Fruit fly (Drosophila melanogaster) whole organism, adult: ENCODE results near the gene CG2652.

ENCODE experiments used
- CG11617 ChIP-seq: fragments of 200-800 bp; sonication (Bioruptor generic); optimal IDR thresholded peaks from 2 replicates; lab custom pipeline; 2017; ENCODE audit warnings: mild to moderate bottlenecking, missing biosample characterization, missing genetic modification reagents, missing genetic modification characterization
- CG12768 ChIP-seq: fragments of 200-800 bp; sonication (Bioruptor generic); optimal IDR thresholded peaks from 2 replicates; lab custom pipeline; 2017; ENCODE audit warnings: missing biosample characterization, missing genetic modification characterization, mild to moderate bottlenecking, moderate library complexity, missing genetic modification reagents
- CG14711 ChIP-seq: fragments of 200-800 bp; sonication (Bioruptor generic); optimal IDR thresholded peaks from 2 replicates; lab custom pipeline; 2018; ENCODE audit warnings: missing biosample characterization, mild to moderate bottlenecking, missing genetic modification characterization, moderate library complexity
- CG1620 ChIP-seq: fragments of 200-800 bp; sonication (Bioruptor generic); optimal IDR thresholded peaks from 2 replicates; lab custom pipeline; 2016; ENCODE audit warnings: missing biosample characterization, missing genetic modification characterization
- CG33017 ChIP-seq: fragments of 200-800 bp; sonication (Bioruptor generic); optimal IDR thresholded peaks from 2 replicates; lab custom pipeline; 2018; ENCODE audit warnings: missing biosample characterization, mild to moderate bottlenecking, missing genetic modification characterization, moderate library complexity
- CG5204 ChIP-seq: fragments of 200-800 bp; sonication (Bioruptor generic); optimal IDR thresholded peaks from 2 replicates; lab custom pipeline; 2016; ENCODE audit warnings: missing biosample characterization, missing genetic modification characterization
- CG7045 ChIP-seq: fragments of 200-800 bp; sonication (Bioruptor generic); optimal IDR thresholded peaks from 2 replicates; lab custom pipeline; 2017; ENCODE audit warnings: missing biosample characterization, mild to moderate bottlenecking, missing genetic modification characterization
- CG7101 ChIP-seq: fragments of 200-800 bp; sonication (Bioruptor generic); optimal IDR thresholded peaks from 2 replicates; lab custom pipeline; 2018; ENCODE audit warnings: missing biosample characterization, mild to moderate bottlenecking, missing genetic modification characterization, moderate library complexity
- Clk ChIP-seq: fragments of 200-800 bp; sonication (Bioruptor generic); optimal IDR thresholded peaks from 2 replicates; lab custom pipeline; 2017; ENCODE audit warnings: missing biosample characterization, missing genetic modification characterization
- Crg-1 ChIP-seq: fragments of 200-800 bp; sonication (Bioruptor generic); optimal IDR thresholded peaks from 2 replicates; lab custom pipeline; 2016; ENCODE audit warnings: missing biosample characterization, missing genetic modification characterization
- Hr96 ChIP-seq: fragments of 200-800 bp; sonication (Bioruptor generic); optimal IDR thresholded peaks from 2 replicates; lab custom pipeline; 2016; ENCODE audit warnings: missing biosample characterization, missing genetic modification characterization
- Mnt ChIP-seq: fragments of 200-800 bp; sonication (Bioruptor generic); optimal IDR thresholded peaks from 2 replicates; lab custom pipeline; 2016; ENCODE audit warnings: missing biosample characterization, mild to moderate bottlenecking, missing genetic modification characterization
- bab1 ChIP-seq: fragments of 200-800 bp; sonication (Bioruptor generic); optimal IDR thresholded peaks from 3 replicates; lab custom pipeline; 2019; ENCODE audit warnings: missing biosample characterization, mild to moderate bottlenecking, missing genetic modification characterization, moderate library complexity
- cic ChIP-seq: fragments of 200-800 bp; sonication (Bioruptor generic); optimal IDR thresholded peaks from 2 replicates; lab custom pipeline; 2017; ENCODE audit warnings: missing biosample characterization, mild to moderate bottlenecking, missing genetic modification characterization, moderate library complexity
- cnc ChIP-seq, 2 experiments: fragments of >200 bp; optimal IDR thresholded peaks; 2 replicates each; lab custom pipeline; 2017
- kay ChIP-seq: fragments of 200-800 bp; sonication (Bioruptor generic); peaks from one replicate; lab custom pipeline; 2016; ENCODE audit warnings: missing biosample characterization, missing genetic modification characterization, borderline replicate concordance
- ovo ChIP-seq: fragments of 200-800 bp; sonication (Bioruptor generic); optimal IDR thresholded peaks from 2 replicates; lab custom pipeline; 2016; ENCODE audit warnings: missing biosample characterization, missing genetic modification characterization
- pad ChIP-seq: fragments of 200-800 bp; sonication (Bioruptor generic); optimal IDR thresholded peaks from 3 replicates; lab custom pipeline; 2017; ENCODE audit warnings: missing biosample characterization, missing genetic modification characterization, mild to moderate bottlenecking, moderate library complexity, missing genetic modification reagents
- tj ChIP-seq: fragments of 200-800 bp; sonication (Bioruptor generic); optimal IDR thresholded peaks from 3 replicates; lab custom pipeline; 2017; ENCODE audit warnings: missing biosample characterization, mild to moderate bottlenecking, missing genetic modification characterization, moderate library complexity
- toe ChIP-seq: fragments of 200-800 bp; sonication (Bioruptor generic); optimal IDR thresholded peaks from 2 replicates; lab custom pipeline; 2016; ENCODE audit warnings: missing biosample characterization, missing genetic modification characterization

CG2652 gene

DNA sequence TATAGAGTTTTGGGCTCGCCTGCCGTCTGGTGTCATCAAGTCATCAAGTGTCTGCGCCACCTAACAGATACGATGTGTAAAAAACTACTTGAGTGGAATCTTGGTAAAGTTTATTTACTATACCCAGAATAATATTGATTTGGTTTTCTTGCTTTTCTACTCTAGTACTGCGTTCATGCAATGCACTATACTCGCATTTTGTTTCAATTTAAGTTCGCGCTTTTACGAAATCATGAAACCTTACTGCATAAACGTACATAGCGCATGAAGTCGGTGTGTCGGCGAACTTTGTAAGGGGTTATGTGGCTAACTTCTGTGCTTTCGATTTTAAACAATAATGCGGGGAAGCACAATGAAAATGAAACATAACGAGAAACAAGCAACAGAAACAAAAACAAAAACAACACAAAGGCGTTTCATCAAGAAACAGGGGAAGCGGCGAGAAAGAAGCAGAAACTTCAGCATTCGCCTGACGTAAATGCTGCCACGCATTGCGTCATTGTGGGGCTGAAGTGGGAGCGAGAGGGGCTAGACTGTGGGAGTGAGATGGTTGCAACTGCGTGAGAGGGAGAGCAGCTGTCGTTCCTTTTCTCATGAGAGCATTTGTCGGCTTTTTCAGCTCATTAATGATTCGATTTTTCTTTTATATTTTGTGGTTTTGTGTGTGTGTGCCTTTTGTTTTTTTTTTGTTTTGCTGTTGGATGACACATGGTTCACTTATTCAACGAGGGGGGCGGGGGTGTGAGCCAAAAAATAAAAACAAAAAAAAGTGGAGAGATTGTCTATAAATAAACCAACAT is 30.4 kb downstream of the CG2652 start:
- TF ChIP-seq cic (GFP tag; lab: Kevin White, UChicago) (peak; percentile 12), tj (GFP tag; lab: Kevin White, UChicago) (no peak), kay (GFP tag; lab: Kevin White, UChicago) (peak; percentile 74)

DNA sequence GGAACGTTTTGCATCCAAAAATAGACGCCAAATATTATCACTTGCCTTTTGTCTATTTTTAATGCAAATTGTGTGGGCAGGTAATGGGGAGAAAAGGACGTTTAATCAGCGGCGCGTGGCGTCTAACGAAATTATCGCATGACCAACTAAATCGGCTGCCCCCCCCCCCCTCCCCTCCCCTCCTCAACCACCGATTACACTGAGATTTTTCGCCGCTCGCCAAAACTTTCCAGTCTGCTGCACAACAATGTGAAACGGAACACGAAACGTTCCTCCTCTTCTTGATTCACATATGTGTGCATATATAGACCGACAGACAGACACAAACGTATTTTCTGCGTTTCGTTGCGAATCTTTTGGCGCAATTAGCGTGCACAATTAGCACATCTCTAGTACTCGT is 31.6 kb downstream of the CG2652 start:
- no peak for TF ChIP-seq kay (GFP tag; lab: Kevin White, UChicago)
- TF ChIP-seq CG14711 (tag; lab: Kevin White, UChicago), result no peak
- TF ChIP-seq cic (GFP tag; lab: Kevin White, UChicago), result no peak
- no peak for TF ChIP-seq tj (GFP tag; lab: Kevin White, UChicago)
- TF ChIP-seq CG5204 (GFP tag; lab: Kevin White, UChicago), result no peak
- TF ChIP-seq bab1 (GFP tag; lab: Kevin White, UChicago), result no peak
- no peak for TF ChIP-seq Crg-1 (GFP tag; lab: Kevin White, UChicago)
- TF ChIP-seq ovo (GFP tag; lab: Kevin White, UChicago), result no peak
- TF ChIP-seq pad (GFP tag; lab: Kevin White, UChicago), result no peak
- no peak for TF ChIP-seq Hr96
- TF ChIP-seq CG7101 (tag; lab: Kevin White, UChicago), result no peak
- TF ChIP-seq CG33017 (tag; lab: Kevin White, UChicago), result no peak
- no peak for TF ChIP-seq CG1620
- no peak for TF ChIP-seq toe (GFP tag; lab: Kevin White, UChicago)
- no peak for TF ChIP-seq CG12768 (GFP tag; lab: Kevin White, UChicago)
- no peak for TF ChIP-seq CG11617 (GFP tag; lab: Kevin White, UChicago)
- TF ChIP-seq cnc (optimal IDR thresholded peaks at IDR 0.05; lab: Kevin White, UChicago), result no peak
- TF ChIP-seq Clk, result no peak
- TF ChIP-seq Mnt (GFP tag; lab: Kevin White, UChicago), result no peak

DNA sequence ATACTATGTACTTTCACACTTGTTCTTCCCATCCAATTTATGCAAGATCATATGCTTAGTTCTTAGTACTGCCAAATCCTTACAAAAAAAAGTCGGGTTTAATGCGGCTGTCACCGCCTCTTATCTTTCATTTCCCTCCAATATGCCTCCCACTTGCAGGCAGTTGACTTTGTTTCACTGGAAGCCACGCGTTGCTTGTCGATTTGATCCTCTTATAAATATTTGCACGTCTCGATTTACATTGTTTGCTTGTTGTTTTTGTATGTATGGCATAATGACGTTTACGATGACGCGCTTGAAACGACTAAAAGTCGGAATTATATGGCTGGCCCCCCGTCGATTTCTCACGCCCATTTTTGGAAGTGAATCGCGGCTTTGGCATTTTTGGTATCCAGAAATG is 33.8 kb downstream of the CG2652 start:
- TF ChIP-seq CG7101 (tag; lab: Kevin White, UChicago) (no peak), toe (GFP tag; lab: Kevin White, UChicago) (no peak), CG5204 (GFP tag; lab: Kevin White, UChicago) (no peak), kay (GFP tag; lab: Kevin White, UChicago) (peak; percentile 74), tj (GFP tag; lab: Kevin White, UChicago) (no peak), cic (GFP tag; lab: Kevin White, UChicago) (no peak), bab1 (GFP tag; lab: Kevin White, UChicago) (no peak), ovo (GFP tag; lab: Kevin White, UChicago) (no peak), cnc (optimal IDR thresholded peaks at IDR 0.05; lab: Kevin White, UChicago) (no peak)

DNA sequence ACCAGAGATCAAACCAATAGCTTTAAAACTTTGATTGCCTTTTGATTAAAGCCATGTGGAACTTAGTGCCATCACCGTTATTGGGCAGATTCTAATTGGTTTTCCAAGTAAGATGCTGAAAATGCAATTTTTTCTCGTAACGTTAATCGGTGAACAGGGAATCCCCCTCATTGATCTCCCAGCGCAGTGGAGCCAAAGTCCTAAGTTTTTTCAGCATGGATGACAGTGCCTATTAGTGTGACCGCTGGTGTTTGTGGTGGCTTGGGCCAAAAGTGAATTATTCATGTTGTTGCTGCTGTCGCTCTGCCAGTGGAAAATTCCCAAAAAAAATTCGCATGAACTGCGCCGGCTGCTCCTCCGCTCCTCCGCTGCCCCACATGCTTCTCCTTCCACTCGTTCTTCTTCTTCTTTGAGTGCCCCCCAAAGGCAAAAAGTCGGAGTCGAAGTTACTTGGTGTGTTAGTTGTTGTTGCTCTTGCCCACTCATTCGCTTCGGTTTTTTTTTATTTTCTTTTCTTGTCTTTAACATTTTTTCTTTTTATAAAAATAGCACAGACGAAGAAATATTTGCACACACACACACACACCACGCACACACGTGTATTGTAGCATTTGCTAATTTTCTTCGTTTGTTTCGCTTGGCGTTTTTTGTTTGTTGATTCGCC is 34.6 kb downstream of the CG2652 start:
- TF ChIP-seq CG11617 (GFP tag; lab: Kevin White, UChicago) (no peak), CG1620 (no peak), Mnt (GFP tag; lab: Kevin White, UChicago) (no peak), CG7101 (tag; lab: Kevin White, UChicago) (no peak), toe (GFP tag; lab: Kevin White, UChicago) (no peak)

DNA sequence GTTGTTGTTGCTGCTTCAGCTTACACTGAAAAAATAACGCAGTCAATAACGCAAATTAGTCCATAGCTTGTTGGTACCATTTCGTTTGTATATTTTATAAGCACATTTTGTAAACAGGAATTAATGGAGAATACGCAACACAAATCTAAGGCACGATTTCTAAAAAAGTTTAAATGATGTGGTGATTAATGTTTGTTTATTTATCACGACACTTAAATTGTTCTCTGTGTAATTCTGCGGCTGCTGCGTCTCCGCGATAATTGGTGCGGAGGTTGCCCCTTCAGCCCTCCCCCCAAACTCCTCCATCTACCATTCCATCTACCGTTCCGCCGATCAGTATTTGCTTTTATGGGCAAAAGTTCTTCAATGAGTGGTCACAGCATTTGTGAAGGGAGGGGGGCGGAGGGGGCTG is 35.3 kb downstream of the CG2652 start:
- TF ChIP-seq CG7101 (tag; lab: Kevin White, UChicago), result no peak
- peak; percentile 34 for TF ChIP-seq kay (GFP tag; lab: Kevin White, UChicago)
- TF ChIP-seq ovo (GFP tag; lab: Kevin White, UChicago), result no peak

DNA sequence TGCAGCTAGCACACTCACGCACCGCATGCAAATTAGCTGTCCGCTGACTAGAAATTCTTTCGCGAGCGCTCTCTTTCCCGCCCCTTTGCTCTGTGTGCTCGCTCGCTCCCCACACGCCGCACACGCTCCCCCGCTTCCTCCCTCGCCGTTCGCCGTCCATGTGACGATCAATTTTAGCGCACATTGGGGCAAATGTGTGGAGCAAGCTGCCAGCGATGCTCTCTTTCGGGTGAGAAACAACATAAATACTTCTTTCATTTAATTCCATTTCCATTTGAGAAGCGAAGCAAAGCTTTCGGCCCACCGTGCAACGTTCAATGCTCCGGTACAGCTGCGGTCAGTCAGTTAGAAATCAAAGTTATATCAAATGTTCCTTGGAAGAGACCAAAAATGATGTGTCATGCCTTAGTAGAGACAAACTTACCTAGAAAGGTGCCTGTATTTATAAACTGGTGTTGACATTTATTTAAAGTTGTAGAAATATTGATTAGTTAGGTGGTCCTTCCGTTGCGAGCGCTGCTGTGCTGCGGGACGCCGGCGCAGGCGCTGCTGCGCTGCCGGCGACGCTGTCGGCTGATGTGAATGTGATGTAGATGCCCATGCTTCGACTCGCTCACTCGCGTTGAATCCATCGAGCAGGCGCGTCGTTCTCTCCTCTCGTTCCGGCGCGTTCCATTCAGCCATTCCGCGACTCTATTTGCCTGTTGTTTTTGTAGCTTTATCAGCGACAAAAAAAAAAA is 36.5 kb downstream of the CG2652 start:
- TF ChIP-seq CG33017 (tag; lab: Kevin White, UChicago) (peak; percentile 88), cnc (optimal IDR thresholded peaks at IDR 0.05; lab: Kevin White, UChicago) (no peak), pad (GFP tag; lab: Kevin White, UChicago) (peak; percentile 83), CG11617 (GFP tag; lab: Kevin White, UChicago) (peak; percentile 95), Mnt (GFP tag; lab: Kevin White, UChicago) (peak; percentile 84), kay (GFP tag; lab: Kevin White, UChicago) (peak; percentile 56), CG14711 (tag; lab: Kevin White, UChicago) (peak; percentile 88), CG1620 (peak; percentile 84), Clk (peak; percentile 77), ovo (GFP tag; lab: Kevin White, UChicago) (peak; percentile 46), tj (GFP tag; lab: Kevin White, UChicago) (peak; percentile 83), cic (GFP tag; lab: Kevin White, UChicago) (peak; percentile 69), toe (GFP tag; lab: Kevin White, UChicago) (peak; percentile 49), CG5204 (GFP tag; lab: Kevin White, UChicago) (peak; percentile 89), CG12768 (GFP tag; lab: Kevin White, UChicago) (peak; percentile 85), Hr96 (peak; percentile 93), CG7045 (GFP tag; lab: Kevin White, UChicago) (peak; percentile 93), bab1 (GFP tag; lab: Kevin White, UChicago) (peak; percentile 95), CG7101 (tag; lab: Kevin White, UChicago) (peak; percentile 94), Crg-1 (GFP tag; lab: Kevin White, UChicago) (peak; percentile 66)
